Fruit fly (Drosophila melanogaster) whole organism, embryonic: Measurements from ENCODE around the gene Larp7.

Source experiments
- Blimp-1 ChIP-seq: fragments of 200-800 bp; sonication (Bioruptor generic); optimal IDR thresholded peaks from 3 replicates; lab custom pipeline; 2018; ENCODE audit warnings: missing biosample characterization, missing genetic modification characterization, mild to moderate bottlenecking, moderate library complexity, missing genetic modification reagents
- CG14667 ChIP-seq: fragments of 200-800 bp; sonication (Bioruptor generic); IDR thresholded peaks from 2 replicates; pipeline ENCODE4 v1.3.6; 2022; ENCODE audit warnings: missing biosample characterization, missing genetic modification characterization
- CG17385 ChIP-seq: fragments of 200-800 bp; sonication (Bioruptor generic); optimal IDR thresholded peaks from 3 replicates; lab custom pipeline; 2018; ENCODE audit warnings: missing biosample characterization, mild to moderate bottlenecking, missing genetic modification characterization
- CG31441 ChIP-seq: fragments of 200-800 bp; sonication (Bioruptor generic); IDR thresholded peaks from 2 replicates; pipeline ENCODE4 v1.3.6; 2022; ENCODE audit warnings: missing biosample characterization, missing genetic modification characterization
- CG34422 ChIP-seq: fragments of 200-800 bp; sonication (Bioruptor generic); IDR thresholded peaks from 3 replicates; pipeline ENCODE4 v1.3.6; 2022; ENCODE audit warnings: missing biosample characterization, missing genetic modification characterization
- CG3838 ChIP-seq: fragments of 200-800 bp; sonication (Bioruptor generic); optimal IDR thresholded peaks from 3 replicates; lab custom pipeline; 2016; ENCODE audit warnings: missing biosample characterization, missing genetic modification characterization
- CG4404 ChIP-seq: fragments of 200-800 bp; sonication (Bioruptor generic); IDR thresholded peaks from 2 replicates; pipeline ENCODE4 v1.3.6; 2022; ENCODE audit warnings: missing biosample characterization, missing genetic modification characterization
- CG4424 ChIP-seq: fragments of 200-800 bp; sonication (Bioruptor generic); optimal IDR thresholded peaks from 3 replicates; lab custom pipeline; 2016; ENCODE audit warnings: missing biosample characterization, missing genetic modification characterization
- CG5180 ChIP-seq: fragments of 200-800 bp; sonication (Bioruptor generic); optimal IDR thresholded peaks from 3 replicates; lab custom pipeline; 2017; ENCODE audit warnings: missing biosample characterization, missing genetic modification characterization, mild to moderate bottlenecking, moderate library complexity, missing genetic modification reagents
- CG6272 ChIP-seq: fragments of 200-800 bp; sonication (Bioruptor generic); IDR thresholded peaks from 2 replicates; pipeline ENCODE4 v1.3.6; 2022; ENCODE audit warnings: missing biosample characterization, missing genetic modification characterization
- CG6654 ChIP-seq: fragments of 200-800 bp; sonication (Bioruptor generic); optimal IDR thresholded peaks from 2 replicates; lab custom pipeline; 2017; ENCODE audit warnings: missing biosample characterization, mild to moderate bottlenecking, missing genetic modification characterization
- CG6689 ChIP-seq: fragments of 200-800 bp; sonication (Bioruptor generic); IDR thresholded peaks from 2 replicates; pipeline ENCODE4 v1.3.6; 2022; ENCODE audit warnings: missing biosample characterization, missing genetic modification characterization
- CG7271 ChIP-seq: fragments of 200-800 bp; sonication (Bioruptor generic); optimal IDR thresholded peaks from 2 replicates; lab custom pipeline; 2018; ENCODE audit warnings: missing biosample characterization, mild to moderate bottlenecking, missing genetic modification characterization, moderate library complexity
- CG7372 ChIP-seq: fragments of 200-800 bp; sonication (Bioruptor generic); IDR thresholded peaks from 2 replicates; pipeline ENCODE4 v1.3.6; 2022; ENCODE audit warnings: missing biosample characterization, missing genetic modification characterization
- CG8281 ChIP-seq: fragments of 200-800 bp; sonication (Bioruptor generic); optimal IDR thresholded peaks from 2 replicates; lab custom pipeline; 2018; ENCODE audit warnings: missing biosample characterization, mild to moderate bottlenecking, missing genetic modification characterization, moderate library complexity
- CG8290 ChIP-seq, 3 experiments: fragments of 200-800 bp; sonication (Bioruptor generic); optimal IDR thresholded peaks; 2 replicates each; lab custom pipeline; 2016 to 2019; ENCODE audit warnings: missing biosample characterization in 3 of 3, missing genetic modification characterization in 3 of 3, mild to moderate bottlenecking in 2 of 3, moderate library complexity in 1 of 3
- CHES-1-like ChIP-seq: fragments of 200-800 bp; sonication (Bioruptor generic); optimal IDR thresholded peaks from 2 replicates; lab custom pipeline; 2016; ENCODE audit warnings: missing biosample characterization, missing genetic modification characterization
- Camta ChIP-seq: fragments of 200-800 bp; sonication (Bioruptor generic); optimal IDR thresholded peaks from 2 replicates; lab custom pipeline; 2016; ENCODE audit warnings: missing biosample characterization, missing genetic modification characterization
- D ChIP-seq, 2 experiments: fragments of 200-800 bp in 1 of 2; fragments of >200 bp in 1 of 2; sonication (Bioruptor generic) in 1 of 2; optimal IDR thresholded peaks; 2 replicates in 1 of 2; 3 replicates in 1 of 2; lab custom pipeline; 2017; ENCODE audit warnings: mild to moderate bottlenecking in 1 of 2, missing biosample characterization in 1 of 2, missing genetic modification characterization in 1 of 2, missing genetic modification reagents in 1 of 2
- Dll ChIP-seq: fragments of 200-800 bp; sonication (Bioruptor generic); IDR thresholded peaks from 4 replicates; pipeline ENCODE4 v1.3.6; 2022; ENCODE audit warnings: missing biosample characterization, missing genetic modification characterization; ENCODE audit not compliant: partially characterized antibody
- Dref ChIP-seq: fragments of 200-800 bp; sonication (Bioruptor generic); IDR thresholded peaks from 2 replicates; pipeline ENCODE4 v1.3.6; 2022; ENCODE audit warnings: missing biosample characterization, missing genetic modification characterization
- Gsc ChIP-seq: fragments of 200-800 bp; sonication (Bioruptor generic); IDR thresholded peaks from 2 replicates; pipeline ENCODE4 v1.3.6; 2022; ENCODE audit warnings: missing biosample characterization, missing genetic modification characterization
- Hr39 ChIP-seq: fragments of >200 bp; optimal IDR thresholded peaks from 2 replicates; lab custom pipeline; 2017
- Mrtf ChIP-seq: fragments of 200-800 bp; sonication (Bioruptor generic); IDR thresholded peaks from 3 replicates; pipeline ENCODE4 v1.3.6; 2022; ENCODE audit warnings: missing biosample characterization, missing genetic modification characterization
- Rx ChIP-seq: fragments of 200-800 bp; sonication (Bioruptor generic); IDR thresholded peaks from 2 replicates; pipeline ENCODE4 v1.3.6; 2022; ENCODE audit warnings: missing biosample characterization, missing genetic modification characterization
- Six4 ChIP-seq: fragments of 200-800 bp; sonication (Bioruptor generic); optimal IDR thresholded peaks from 2 replicates; lab custom pipeline; 2016; ENCODE audit warnings: missing biosample characterization, missing genetic modification characterization
- Sox100B ChIP-seq: fragments of 200-800 bp; sonication (Bioruptor generic); optimal IDR thresholded peaks from 3 replicates; lab custom pipeline; 2018; ENCODE audit warnings: missing biosample characterization, mild to moderate bottlenecking, missing genetic modification characterization
- Spps ChIP-seq: fragments of 200-800 bp; sonication (Bioruptor generic); optimal IDR thresholded peaks from 2 replicates; lab custom pipeline; 2018; ENCODE audit warnings: missing biosample characterization, mild to moderate bottlenecking, missing genetic modification characterization
- Xbp1 ChIP-seq: fragments of 200-800 bp; sonication (Bioruptor generic); optimal IDR thresholded peaks from 3 replicates; lab custom pipeline; 2016; ENCODE audit warnings: missing biosample characterization, mild to moderate bottlenecking, missing genetic modification characterization
- az2 ChIP-seq: fragments of 200-800 bp; sonication (Bioruptor generic); optimal IDR thresholded peaks from 3 replicates; lab custom pipeline; 2016; ENCODE audit warnings: missing biosample characterization, missing genetic modification characterization
- btn ChIP-seq: fragments of 200-800 bp; sonication (Bioruptor generic); optimal IDR thresholded peaks from 2 replicates; lab custom pipeline; 2016; ENCODE audit warnings: missing biosample characterization, missing genetic modification characterization
- chinmo ChIP-seq: fragments of 200-800 bp; sonication (Bioruptor generic); IDR thresholded peaks from 4 replicates; pipeline ENCODE4 v1.3.6; 2022; ENCODE audit warnings: missing biosample characterization, missing genetic modification characterization; ENCODE audit not compliant: partially characterized antibody
- ci ChIP-seq: fragments of 200-800 bp; sonication (Bioruptor generic); IDR thresholded peaks from 3 replicates; pipeline ENCODE4 v1.3.6; 2022; ENCODE audit warnings: missing biosample characterization, missing genetic modification characterization
- esg ChIP-seq: fragments of 200-800 bp; sonication (Bioruptor generic); conservative IDR thresholded peaks from 2 replicates; pipeline ENCODE4 v1.3.6; 2022; ENCODE audit warnings: missing biosample characterization, missing genetic modification characterization
- exex ChIP-seq: fragments of 200-800 bp; sonication (Bioruptor generic); optimal IDR thresholded peaks from 4 replicates; lab custom pipeline; 2018; ENCODE audit warnings: missing biosample characterization, mild to moderate bottlenecking, missing genetic modification characterization, moderate library complexity
- gem ChIP-seq: fragments of 200-800 bp; sonication (Bioruptor generic); optimal IDR thresholded peaks from 2 replicates; lab custom pipeline; 2019; ENCODE audit warnings: missing biosample characterization, mild to moderate bottlenecking, missing genetic modification characterization, moderate library complexity
- lilli ChIP-seq: fragments of 200-800 bp; sonication (Bioruptor generic); optimal IDR thresholded peaks from 3 replicates; lab custom pipeline; 2016; ENCODE audit warnings: missing biosample characterization, missing genetic modification characterization
- maf-S ChIP-seq: fragments of 200-800 bp; sonication (Bioruptor generic); optimal IDR thresholded peaks from 2 replicates; lab custom pipeline; 2016; ENCODE audit warnings: missing biosample characterization, missing genetic modification characterization
- pfk ChIP-seq: fragments of 200-800 bp; sonication (Bioruptor generic); optimal IDR thresholded peaks from 2 replicates; lab custom pipeline; 2018; ENCODE audit warnings: missing biosample characterization, mild to moderate bottlenecking, missing genetic modification characterization, moderate library complexity
- prd ChIP-seq, 3 experiments: fragments of >200 bp in 2 of 3; fragments of 200-800 bp in 1 of 3; sonication (Bioruptor generic) in 1 of 3; optimal IDR thresholded peaks in 2 of 3; IDR thresholded peaks in 1 of 3; 2 replicates in 2 of 3; 3 replicates in 1 of 3; pipeline versions ENCODE4 v1.3.6 to Lab custom; 2017 to 2022; ENCODE audit warnings: missing biosample characterization in 1 of 3, missing genetic modification characterization in 1 of 3
- ranshi ChIP-seq: fragments of 200-800 bp; sonication (Bioruptor generic); IDR thresholded peaks from 2 replicates; pipeline ENCODE4 v1.3.6; 2022; ENCODE audit warnings: missing biosample characterization, missing genetic modification characterization
- rib ChIP-seq: fragments of 200-800 bp; sonication (Bioruptor generic); IDR thresholded peaks from 2 replicates; pipeline ENCODE4 v1.3.6; 2022; ENCODE audit warnings: missing biosample characterization, missing genetic modification characterization
- sens ChIP-seq: fragments of 200-800 bp; sonication (Bioruptor generic); peaks from one replicate; lab custom pipeline; 2016; ENCODE audit warnings: missing biosample characterization, missing genetic modification characterization
- sens-2 ChIP-seq: fragments of 200-800 bp; sonication (Bioruptor generic); IDR thresholded peaks from 2 replicates; pipeline ENCODE4 v1.3.6; 2022; ENCODE audit warnings: missing biosample characterization, missing genetic modification characterization
- slou ChIP-seq: fragments of 200-800 bp; sonication (Bioruptor generic); optimal IDR thresholded peaks from 3 replicates; lab custom pipeline; 2016; ENCODE audit warnings: missing biosample characterization, missing genetic modification characterization
- sqz ChIP-seq: fragments of 200-800 bp; sonication (Bioruptor generic); optimal IDR thresholded peaks from 3 replicates; lab custom pipeline; 2018; ENCODE audit warnings: missing biosample characterization, mild to moderate bottlenecking, missing genetic modification characterization
- trem ChIP-seq: fragments of 200-800 bp; optimal IDR thresholded peaks from 3 replicates; lab custom pipeline; 2019; ENCODE audit warnings: missing biosample characterization, mild to moderate bottlenecking, missing genetic modification characterization, moderate library complexity
- unpg ChIP-seq: fragments of 200-800 bp; sonication (Bioruptor generic); optimal IDR thresholded peaks from 3 replicates; lab custom pipeline; 2018; ENCODE audit warnings: missing biosample characterization, mild to moderate bottlenecking, missing genetic modification characterization, moderate library complexity
- zen ChIP-seq: fragments of 200-800 bp; sonication (Bioruptor generic); optimal IDR thresholded peaks from 3 replicates; lab custom pipeline; 2018; ENCODE audit warnings: missing biosample characterization, mild to moderate bottlenecking, missing genetic modification characterization, moderate library complexity
- zfh1 ChIP-seq: fragments of 200-800 bp; sonication (Bioruptor generic); IDR thresholded peaks from 3 replicates; pipeline ENCODE4 v1.3.6; 2022; ENCODE audit warnings: missing biosample characterization, missing genetic modification characterization

Gene Larp7

dm6 chrX:9220434-9220833 is 23.2 kb upstream of the Larp7 start (continued):
- no peak for TF ChIP-seq CG7372
- TF ChIP-seq sens-2 = no peak
- peak; percentile 33; the same call in 1 of the 3 replicates for TF ChIP-seq CG34422 (GFP tag; lab: Robert Waterston, UW)
- no peak for TF ChIP-seq CG3838 (GFP tag; lab: Kevin White, UChicago)
- TF ChIP-seq maf-S = no peak
- no peak for TF ChIP-seq Dref (GFP tag; lab: Robert Waterston, UW)
- no peak for TF ChIP-seq CHES-1-like (GFP tag; lab: Kevin White, UChicago)
- TF ChIP-seq CG14667 = 0 out of 2 replicates have a peak, but pooled peaks have one; percentile 20
- TF ChIP-seq exex (tag; lab: Kevin White, UChicago) = no peak
- no peak for TF ChIP-seq CG8281 (tag; lab: Kevin White, UChicago)
- TF ChIP-seq Mrtf = 0 out of 3 replicates have a peak, but pooled peaks have one; percentile 23
- TF ChIP-seq Dll = no peak
- TF ChIP-seq unpg = peak; percentile 6
- TF ChIP-seq CG7271 (tag; lab: Kevin White, UChicago) = no peak
- TF ChIP-seq chinmo (GFP tag; lab: Robert Waterston, UW) = no peak
- TF ChIP-seq gem = peak; percentile 34
- TF ChIP-seq Spps (tag; lab: Kevin White, UChicago) = no peak
- TF ChIP-seq CG6689 (GFP tag; lab: Robert Waterston, UW) = peak; percentile 24; the same call in 1 of the 2 replicates
- TF ChIP-seq Xbp1 (GFP tag; lab: Kevin White, UChicago) = no peak
- TF ChIP-seq trem = no peak
- no peak for TF ChIP-seq esg (GFP tag; lab: Robert Waterston, UW)
- peak; percentile 16; the same call in 1 of the 2 replicates for TF ChIP-seq CG31441 (GFP tag; lab: Robert Waterston, UW)
- no peak for TF ChIP-seq Hr39 (lab: Kevin White, UChicago)
- no peak for TF ChIP-seq CG8290 (GFP tag; optimal IDR thresholded peaks at IDR 0.05; lab: Kevin White, UChicago)
- TF ChIP-seq CG8290 (tag; optimal IDR thresholded peaks at IDR 0.05; lab: Kevin White, UChicago) = no peak
- TF ChIP-seq ci = peak; percentile 64; the same call in 1 of the 3 replicates
- TF ChIP-seq CG4404 (GFP tag; lab: Robert Waterston, UW) = peak; percentile 42; the same call in 1 of the 2 replicates
- TF ChIP-seq ranshi (GFP tag; lab: Robert Waterston, UW) = peak; percentile 29; the same call in 1 of the 2 replicates
- TF ChIP-seq CG6654 (GFP tag; lab: Kevin White, UChicago) = no peak
- peak; percentile 49; the same call in 1 of the 2 replicates for TF ChIP-seq Gsc (GFP tag; lab: Robert Waterston, UW)
- TF ChIP-seq zen (tag; lab: Kevin White, UChicago) = peak; percentile 10
- no peak for TF ChIP-seq lilli
- no peak for TF ChIP-seq CG17385 (GFP tag; lab: Kevin White, UChicago)
- no peak for TF ChIP-seq slou (GFP tag; lab: Kevin White, UChicago)
- TF ChIP-seq CG4424 (GFP tag; lab: Kevin White, UChicago) = peak; percentile 1
- peak; percentile 22 for TF ChIP-seq Blimp-1 (GFP tag; lab: Kevin White, UChicago)
- no peak for TF ChIP-seq Six4 (GFP tag; lab: Kevin White, UChicago)
- TF ChIP-seq D (optimal IDR thresholded peaks at IDR 0.05; lab: Kevin White, UChicago) = no peak
- TF ChIP-seq D (GFP tag; optimal IDR thresholded peaks at IDR 0.05; lab: Kevin White, UChicago) = no peak
- 0 out of 2 replicates have a peak, but pooled peaks have one; percentile 27 for TF ChIP-seq CG6272 (GFP tag; lab: Robert Waterston, UW)
- TF ChIP-seq Rx (GFP tag; lab: Robert Waterston, UW) = peak; percentile 39
- no peak for TF ChIP-seq prd (optimal IDR thresholded peaks at IDR 0.05; lab: Kevin White, UChicago)
- peak; percentile 74 for TF ChIP-seq prd (GFP tag; IDR thresholded peaks at IDR 0.05; lab: Robert Waterston, UW)
- TF ChIP-seq sens (GFP tag; lab: Kevin White, UChicago) = peak; percentile 54
- TF ChIP-seq zfh1 (GFP tag; lab: Robert Waterston, UW) = peak; percentile 49; the same call in 1 of the 3 replicates
- TF ChIP-seq rib (GFP tag; lab: Robert Waterston, UW) = no peak
- no peak for TF ChIP-seq az2 (GFP tag; lab: Kevin White, UChicago)
- TF ChIP-seq Sox100B = no peak
- TF ChIP-seq CG5180 (GFP tag; lab: Kevin White, UChicago) = no peak
- no peak for TF ChIP-seq pfk (GFP tag; lab: Kevin White, UChicago)
- TF ChIP-seq sqz = no peak
- TF ChIP-seq btn (GFP tag; lab: Kevin White, UChicago) = peak; percentile 14
- TF ChIP-seq Camta (GFP tag; lab: Kevin White, UChicago) = no peak
